Fruit fly (Drosophila melanogaster): ENCODE data around the gene TP53INP.

The TP53INP gene

dm6 chr3L:4401241-4401640, 5.5 kb upstream of the TP53INP start:
- no peak for TF ChIP-seq Hr83 (GFP tag; optimal IDR thresholded peaks at IDR 0.05; ENCODE audit: poor library complexity, severe bottlenecking)
- TF ChIP-seq Myc (optimal IDR thresholded peaks at IDR 0.05): peak; percentile 26

DNA sequence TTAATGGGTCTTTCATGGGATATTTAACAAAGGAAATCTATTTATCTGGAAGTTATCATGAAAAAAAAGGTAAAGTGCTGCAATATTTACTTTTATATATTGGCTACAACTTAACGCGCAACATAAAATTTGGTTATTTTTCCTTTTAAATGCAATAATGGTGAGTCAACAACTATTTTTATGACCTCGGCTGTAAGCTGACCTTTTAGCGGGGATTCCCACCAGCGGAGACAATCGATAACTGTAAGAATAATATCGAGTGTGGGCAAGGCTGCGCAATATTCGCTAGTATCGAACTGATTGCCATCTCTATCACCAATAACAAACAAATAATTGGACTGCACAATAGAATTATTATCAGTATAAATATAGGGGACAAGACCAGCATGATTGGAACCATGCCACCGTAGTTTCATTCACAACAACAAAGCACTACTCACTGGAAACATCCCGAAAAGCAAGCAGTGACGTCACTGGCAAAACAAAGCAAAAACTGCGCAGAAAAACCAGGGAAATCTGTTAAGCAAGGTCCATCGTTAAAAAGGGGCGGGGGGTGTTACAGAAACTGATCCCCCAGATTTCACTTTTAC, 3.5 kb upstream of the TP53INP start, which contains the start of gene Syx17:
Gene Syx17, plus strand, starts transcription at position 308 of the 590 bp plus-strand sequence.
- TF ChIP-seq psq (GFP tag; optimal IDR thresholded peaks at IDR 0.05) (peak; percentile 21), Rel (GFP tag; optimal IDR thresholded peaks at IDR 0.05) (no peak), Rel (tag; optimal IDR thresholded peaks at IDR 0.05) (peak; percentile 98), Hr83 (GFP tag; optimal IDR thresholded peaks at IDR 0.05; ENCODE audit: poor library complexity, severe bottlenecking) (peak; percentile 58), CG9705 (GFP tag; optimal IDR thresholded peaks at IDR 0.05) (peak; percentile 34), dmrt93B (GFP tag; optimal IDR thresholded peaks at IDR 0.05) (peak; percentile 4), brk (GFP tag; optimal IDR thresholded peaks at IDR 0.05) (peak; percentile 30), Abd-B (GFP tag; optimal IDR thresholded peaks at IDR 0.05) (no peak), Sp1 (GFP tag; optimal IDR thresholded peaks at IDR 0.05) (peak; percentile 33), Vsx2 (GFP tag; optimal IDR thresholded peaks at IDR 0.05; ENCODE audit: partially characterized antibody) (no peak), dl (GFP tag; optimal IDR thresholded peaks at IDR 0.05; ENCODE audit: insufficient read depth in 1 of 2, partially characterized antibody in 2 of 2) (no peak), Jra (GFP tag; optimal IDR thresholded peaks at IDR 0.05) (peak; percentile 7), N (GFP tag; optimal IDR thresholded peaks at IDR 0.05) (no peak), pan (optimal IDR thresholded peaks at IDR 0.05) (no peak), tai (GFP tag; optimal IDR thresholded peaks at IDR 0.05) (peak; percentile 57), ey (GFP tag; optimal IDR thresholded peaks at IDR 0.05) (peak; percentile 40), br (GFP tag; optimal IDR thresholded peaks at IDR 0.05) (peak; percentile 25), lola (GFP tag; optimal IDR thresholded peaks at IDR 0.05) (no peak), fru (GFP tag; optimal IDR thresholded peaks at IDR 0.05) (peak; percentile 47), sage (GFP tag; optimal IDR thresholded peaks at IDR 0.05) (peak; percentile 33), Mio (GFP tag; optimal IDR thresholded peaks at IDR 0.05) (no peak), foxo (GFP tag; optimal IDR thresholded peaks at IDR 0.05) (peak in 1 of 2 experiments; percentile 53), Dfd (GFP tag; optimal IDR thresholded peaks at IDR 0.05) (no peak), CG32264 (GFP tag; optimal IDR thresholded peaks at IDR 0.05) (no peak), woc (GFP tag; optimal IDR thresholded peaks at IDR 0.05) (no peak), Dif (GFP tag; optimal IDR thresholded peaks at IDR 0.05; ENCODE audit: partially characterized antibody) (no peak), Hnf4 (GFP tag; optimal IDR thresholded peaks at IDR 0.05) (peak; percentile 71), dsf (GFP tag; optimal IDR thresholded peaks at IDR 0.05; ENCODE audit: borderline replicate concordance) (no peak), CrebA (GFP tag; optimal IDR thresholded peaks at IDR 0.05; ENCODE audit: borderline replicate concordance) (no peak), HLH106 (tag; optimal IDR thresholded peaks at IDR 0.05) (peak; percentile 29), Myc (optimal IDR thresholded peaks at IDR 0.05) (no peak), GATAd (GFP tag; optimal IDR thresholded peaks at IDR 0.05) (no peak), rgr (GFP tag; optimal IDR thresholded peaks at IDR 0.05) (peak; percentile 52), jim (GFP tag; optimal IDR thresholded peaks at IDR 0.05) (no peak), Hr78 (GFP tag; optimal IDR thresholded peaks at IDR 0.05) (peak; percentile 86), sv (GFP tag; optimal IDR thresholded peaks at IDR 0.05) (peak; percentile 17), OdsH (GFP tag; optimal IDR thresholded peaks at IDR 0.05) (no peak), h (GFP tag; optimal IDR thresholded peaks at IDR 0.05) (peak; percentile 43), usp (GFP tag; optimal IDR thresholded peaks at IDR 0.05) (no peak)

- TF ChIP-seq Abd-B (GFP tag; optimal IDR thresholded peaks at IDR 0.05) (no peak), Rel (GFP tag; optimal IDR thresholded peaks at IDR 0.05) (no peak), Rel (tag; optimal IDR thresholded peaks at IDR 0.05) (peak; percentile 1), HLH106 (tag; optimal IDR thresholded peaks at IDR 0.05) (no peak)
These were observed 821 bp upstream of the TP53INP start, which contains the start of gene CG15019 for dm6 chr3L:4405922-4406321. TSS of gene CG15019 (minus strand) at chr3L:4406059.
